Worm (Caenorhabditis elegans) whole organism, dauer: ENCODE data around the gene ndua-12.
"Not testable (repeated sequence)": the region's sequence is repeated elsewhere in the genome, so short reads cannot be mapped to it uniquely, and the experiment has no call there.

ENCODE experiments used
- unc-62 ChIP-seq: sonication (generic microtip); optimal IDR thresholded peaks from 2 replicates; lab custom pipeline; 2017; ENCODE audit warnings: missing biosample characterization, missing genetic modification reagents, missing genetic modification characterization

The ndua-12 gene

ce11 chrIV:2719734-2720133, at the start of gene ndua-12:
Gene ndua-12 (minus strand): TSS chrIV:2719834.
- TF ChIP-seq unc-62 (GFP tag; lab: Kevin White, UChicago): not testable (repeated sequence)

ce11 chrIV:2765048-2765708, 45.5 kb upstream of the ndua-12 start:
- no peak for TF ChIP-seq unc-62 (GFP tag; lab: Kevin White, UChicago)

ce11 chrIV:2764160-2764559, 44.5 kb upstream of the ndua-12 start:
- TF ChIP-seq unc-62 (GFP tag; lab: Kevin White, UChicago): no peak

- no peak for TF ChIP-seq unc-62 (GFP tag; lab: Kevin White, UChicago)
Observed at ce11 chrIV:2762380-2762779, 42.7 kb upstream of the ndua-12 start, which contains the start of gene Y54G2A.77. Gene Y54G2A.77 (plus strand): TSS chrIV:2762680.

- no peak for TF ChIP-seq unc-62 (GFP tag; lab: Kevin White, UChicago)
Observed at ce11 chrIV:2761477-2761876, 41.8 kb upstream of the ndua-12 start.

- TF ChIP-seq unc-62 (GFP tag; lab: Kevin White, UChicago): no peak
Observed at ce11 chrIV:2759163-2759562, 39.5 kb upstream of the ndua-12 start, which contains the start of gene Y54G2A.38. Gene Y54G2A.38 (plus strand): TSS chrIV:2759463.

- no peak for TF ChIP-seq unc-62 (GFP tag; lab: Kevin White, UChicago)
Observed at ce11 chrIV:2758079-2758478, 38.4 kb upstream of the ndua-12 start.

- TF ChIP-seq unc-62 (GFP tag; lab: Kevin White, UChicago): no peak
Observed at ce11 chrIV:2753541-2753940, 33.9 kb upstream of the ndua-12 start.

- no peak for TF ChIP-seq unc-62 (GFP tag; lab: Kevin White, UChicago)
Observed at ce11 chrIV:2751568-2751967, 31.9 kb upstream of the ndua-12 start, which contains the start of gene Y54G2A.41. Gene Y54G2A.41 (plus strand): TSS chrIV:2751868.

- TF ChIP-seq unc-62 (GFP tag; lab: Kevin White, UChicago): no peak
Observed at ce11 chrIV:2750607-2751006, 31.0 kb upstream of the ndua-12 start.

ce11 chrIV:2748863-2749451, 29.3 kb upstream of the ndua-12 start:
- no peak for TF ChIP-seq unc-62 (GFP tag; lab: Kevin White, UChicago)

- TF ChIP-seq unc-62 (GFP tag; lab: Kevin White, UChicago): no peak
Observed at ce11 chrIV:2747385-2748007, 27.9 kb upstream of the ndua-12 start.

ce11 chrIV:2742470-2743044, 22.9 kb upstream of the ndua-12 start, which contains the start of gene nhr-277:
Gene nhr-277 (plus strand): TSS chrIV:2742994.
- no peak for TF ChIP-seq unc-62 (GFP tag; lab: Kevin White, UChicago)

- TF ChIP-seq unc-62 (GFP tag; lab: Kevin White, UChicago): no peak
Observed at ce11 chrIV:2738466-2738865, 18.8 kb upstream of the ndua-12 start.

ce11 chrIV:2736575-2736974, 16.9 kb upstream of the ndua-12 start:
- TF ChIP-seq unc-62 (GFP tag; lab: Kevin White, UChicago): no peak

ce11 chrIV:2734675-2735074, 15.0 kb upstream of the ndua-12 start:
- TF ChIP-seq unc-62 (GFP tag; lab: Kevin White, UChicago): no peak
